Fruit fly (Drosophila melanogaster) whole organism, embryonic: ENCODE results near the gene CG7739.

Experiments
- Aef1 ChIP-seq: fragments of 200-800 bp; sonication (Bioruptor generic); IDR thresholded peaks from 3 replicates; pipeline ENCODE4 v1.3.6; 2022; ENCODE audit warnings: missing biosample characterization, missing genetic modification characterization
- Asciz ChIP-seq: fragments of 200-800 bp; sonication (Bioruptor generic); optimal IDR thresholded peaks from 2 replicates; lab custom pipeline; 2017; ENCODE audit warnings: missing biosample characterization, mild to moderate bottlenecking, missing genetic modification characterization, missing genetic modification reagents
- BtbVII ChIP-seq: fragments of 200-800 bp; sonication (Bioruptor generic); optimal IDR thresholded peaks from 3 replicates; lab custom pipeline; 2017; ENCODE audit warnings: missing biosample characterization, mild to moderate bottlenecking, missing genetic modification characterization
- CG10431 ChIP-seq: fragments of 200-800 bp; sonication (Bioruptor generic); optimal IDR thresholded peaks from 3 replicates; lab custom pipeline; 2018; ENCODE audit warnings: missing biosample characterization, mild to moderate bottlenecking, missing genetic modification characterization
- CG10462 ChIP-seq: fragments of 200-800 bp; sonication (Bioruptor generic); optimal IDR thresholded peaks from 2 replicates; lab custom pipeline; 2016; ENCODE audit warnings: missing biosample characterization, missing genetic modification characterization
- CG10959 ChIP-seq: fragments of 200-800 bp; sonication (Bioruptor generic); IDR thresholded peaks from 2 replicates; pipeline ENCODE4 v1.3.6; 2022; ENCODE audit warnings: missing biosample characterization, missing genetic modification characterization
- CG11456 ChIP-seq: fragments of 200-800 bp; sonication (Bioruptor generic); IDR thresholded peaks from 3 replicates; pipeline ENCODE4 v1.3.6; 2022; ENCODE audit warnings: missing biosample characterization, missing genetic modification characterization
- CG1233 ChIP-seq: fragments of 200-800 bp; sonication (Bioruptor generic); optimal IDR thresholded peaks from 4 replicates; lab custom pipeline; 2018; ENCODE audit warnings: missing biosample characterization, mild to moderate bottlenecking, missing genetic modification characterization
- CG14441 ChIP-seq: fragments of 200-800 bp; sonication (Bioruptor generic); IDR thresholded peaks from 2 replicates; pipeline ENCODE4 v1.3.6; 2022; ENCODE audit warnings: missing biosample characterization, missing genetic modification characterization
- CG1529 ChIP-seq: fragments of 200-800 bp; sonication (Bioruptor generic); optimal IDR thresholded peaks from 3 replicates; lab custom pipeline; 2018; ENCODE audit warnings: missing biosample characterization, missing genetic modification characterization
- CG1603 ChIP-seq: fragments of 200-800 bp; sonication (Bioruptor generic); optimal IDR thresholded peaks from 2 replicates; lab custom pipeline; 2019; ENCODE audit warnings: missing biosample characterization, mild to moderate bottlenecking, missing genetic modification characterization, moderate library complexity
- CG1647 ChIP-seq: fragments of 200-800 bp; sonication (Bioruptor generic); optimal IDR thresholded peaks from 3 replicates; lab custom pipeline; 2016; ENCODE audit warnings: missing biosample characterization, missing genetic modification characterization
- CG17385 ChIP-seq: fragments of 200-800 bp; sonication (Bioruptor generic); optimal IDR thresholded peaks from 3 replicates; lab custom pipeline; 2018; ENCODE audit warnings: missing biosample characterization, mild to moderate bottlenecking, missing genetic modification characterization
- CG2116 ChIP-seq: fragments of 200-800 bp; sonication (Bioruptor generic); optimal IDR thresholded peaks from 3 replicates; lab custom pipeline; 2018; ENCODE audit warnings: missing biosample characterization, mild to moderate bottlenecking, missing genetic modification characterization
- CG30020 ChIP-seq: fragments of 200-800 bp; optimal IDR thresholded peaks from 2 replicates; lab custom pipeline; 2019; ENCODE audit warnings: missing biosample characterization, mild to moderate bottlenecking, missing genetic modification characterization, moderate library complexity
- CG32772 ChIP-seq: fragments of 200-800 bp; sonication (Bioruptor generic); IDR thresholded peaks from 2 replicates; pipeline ENCODE4 v1.3.6; 2022; ENCODE audit warnings: missing biosample characterization, missing genetic modification characterization
- CG34224 ChIP-seq: fragments of 200-800 bp; sonication (Bioruptor generic); IDR thresholded peaks from 3 replicates; pipeline ENCODE4 v1.3.6; 2022; ENCODE audit warnings: missing biosample characterization, missing genetic modification characterization; ENCODE audit not compliant: partially characterized antibody
- CG4328 ChIP-seq: fragments of 200-800 bp; sonication (Bioruptor generic); optimal IDR thresholded peaks from 3 replicates; lab custom pipeline; 2017; ENCODE audit warnings: missing biosample characterization, missing genetic modification reagents, missing genetic modification characterization
- CG5953 ChIP-seq: fragments of 200-800 bp; sonication (Bioruptor generic); IDR thresholded peaks from 2 replicates; pipeline ENCODE4 v1.3.6; 2022; ENCODE audit warnings: missing biosample characterization, missing genetic modification characterization
- CG6689 ChIP-seq: fragments of 200-800 bp; sonication (Bioruptor generic); IDR thresholded peaks from 2 replicates; pipeline ENCODE4 v1.3.6; 2022; ENCODE audit warnings: missing biosample characterization, missing genetic modification characterization
- CG7839 ChIP-seq: fragments of 200-800 bp; sonication (Bioruptor generic); optimal IDR thresholded peaks from 3 replicates; lab custom pipeline; 2018; ENCODE audit warnings: missing biosample characterization, mild to moderate bottlenecking, missing genetic modification characterization, moderate library complexity
- CG9727 ChIP-seq: fragments of 200-800 bp; sonication (Bioruptor generic); optimal IDR thresholded peaks from 3 replicates; lab custom pipeline; 2017; ENCODE audit warnings: missing biosample characterization, mild to moderate bottlenecking, missing genetic modification characterization
- CG9876 ChIP-seq: fragments of 200-800 bp; sonication (Bioruptor generic); optimal IDR thresholded peaks from 2 replicates; lab custom pipeline; 2016; ENCODE audit warnings: missing biosample characterization, missing genetic modification characterization
- CG9932 ChIP-seq: fragments of 200-800 bp; sonication (Bioruptor generic); IDR thresholded peaks from 2 replicates; pipeline ENCODE4 v1.3.6; 2022; ENCODE audit warnings: missing biosample characterization, missing genetic modification characterization
- Camta ChIP-seq: fragments of 200-800 bp; sonication (Bioruptor generic); optimal IDR thresholded peaks from 2 replicates; lab custom pipeline; 2016; ENCODE audit warnings: missing biosample characterization, missing genetic modification characterization
- D19B ChIP-seq: fragments of 200-800 bp; sonication (Bioruptor generic); optimal IDR thresholded peaks from 2 replicates; lab custom pipeline; 2017; ENCODE audit warnings: missing biosample characterization, mild to moderate bottlenecking, missing genetic modification characterization
- E2f1 ChIP-seq: fragments of 200-800 bp; sonication (Bioruptor generic); IDR thresholded peaks from 2 replicates; pipeline ENCODE4 v1.3.6; 2022; ENCODE audit warnings: missing biosample characterization, missing genetic modification characterization
- Fer3 ChIP-seq: fragments of 200-800 bp; sonication (Bioruptor generic); optimal IDR thresholded peaks from 2 replicates; lab custom pipeline; 2018; ENCODE audit warnings: missing biosample characterization, mild to moderate bottlenecking, missing genetic modification characterization, moderate library complexity
- HLH3B ChIP-seq: fragments of 200-800 bp; sonication (Bioruptor generic); IDR thresholded peaks from 2 replicates; pipeline ENCODE4 v1.3.6; 2022; ENCODE audit warnings: missing biosample characterization, missing genetic modification characterization
- Hsf ChIP-seq: fragments of 200-800 bp; sonication (Bioruptor generic); optimal IDR thresholded peaks from 3 replicates; lab custom pipeline; 2016; ENCODE audit warnings: missing biosample characterization, missing genetic modification characterization
- Med ChIP-seq: fragments of 200-800 bp; sonication (Bioruptor generic); peaks from one replicate; lab custom pipeline; 2016; ENCODE audit warnings: missing biosample characterization, missing genetic modification characterization, mild to moderate bottlenecking, inconsistent platforms, moderate library complexity
- Six4 ChIP-seq: fragments of 200-800 bp; sonication (Bioruptor generic); optimal IDR thresholded peaks from 2 replicates; lab custom pipeline; 2016; ENCODE audit warnings: missing biosample characterization, missing genetic modification characterization
- Sry-β ChIP-seq: fragments of 200-800 bp; sonication (Bioruptor generic); optimal IDR thresholded peaks from 2 replicates; lab custom pipeline; 2018; ENCODE audit warnings: missing biosample characterization, mild to moderate bottlenecking, missing genetic modification characterization, moderate library complexity
- Ssrp ChIP-seq: fragments of 200-800 bp; sonication (Bioruptor generic); optimal IDR thresholded peaks from 2 replicates; lab custom pipeline; 2018; ENCODE audit warnings: missing biosample characterization, mild to moderate bottlenecking, missing genetic modification characterization, moderate library complexity
- ap ChIP-seq: fragments of 200-800 bp; sonication (Bioruptor generic); IDR thresholded peaks from 2 replicates; pipeline ENCODE4 v1.3.6; 2022; ENCODE audit warnings: missing biosample characterization, missing genetic modification characterization
- bcd ChIP-seq: fragments of 200-800 bp; sonication (Bioruptor generic); optimal IDR thresholded peaks from 2 replicates; lab custom pipeline; 2017; ENCODE audit warnings: missing biosample characterization, mild to moderate bottlenecking, missing genetic modification characterization
- caup ChIP-seq: fragments of 200-800 bp; sonication (Bioruptor generic); optimal IDR thresholded peaks from 3 replicates; lab custom pipeline; 2017; ENCODE audit warnings: missing biosample characterization, mild to moderate bottlenecking, missing genetic modification characterization, moderate library complexity; ENCODE audit not compliant: severe bottlenecking
- chinmo ChIP-seq: fragments of 200-800 bp; sonication (Bioruptor generic); IDR thresholded peaks from 4 replicates; pipeline ENCODE4 v1.3.6; 2022; ENCODE audit warnings: missing biosample characterization, missing genetic modification characterization; ENCODE audit not compliant: partially characterized antibody
- ci ChIP-seq: fragments of 200-800 bp; sonication (Bioruptor generic); IDR thresholded peaks from 3 replicates; pipeline ENCODE4 v1.3.6; 2022; ENCODE audit warnings: missing biosample characterization, missing genetic modification characterization
- ewg ChIP-seq: fragments of 200-800 bp; sonication (Bioruptor generic); optimal IDR thresholded peaks from 3 replicates; lab custom pipeline; 2017; ENCODE audit warnings: mild to moderate bottlenecking, missing biosample characterization, missing genetic modification reagents, missing genetic modification characterization
- lbe ChIP-seq: fragments of 200-800 bp; sonication (Bioruptor generic); optimal IDR thresholded peaks from 2 replicates; lab custom pipeline; 2016; ENCODE audit warnings: missing biosample characterization, mild to moderate bottlenecking, missing genetic modification characterization
- p53 ChIP-seq: fragments of 200-800 bp; sonication (Bioruptor generic); optimal IDR thresholded peaks from 2 replicates; lab custom pipeline; 2016; ENCODE audit warnings: missing biosample characterization, missing genetic modification characterization
- peb ChIP-seq: fragments of 200-800 bp; sonication (Bioruptor generic); IDR thresholded peaks from 2 replicates; pipeline ENCODE4 v1.3.6; 2022; ENCODE audit warnings: missing biosample characterization, missing genetic modification characterization
- pfk ChIP-seq: fragments of 200-800 bp; sonication (Bioruptor generic); optimal IDR thresholded peaks from 2 replicates; lab custom pipeline; 2018; ENCODE audit warnings: missing biosample characterization, mild to moderate bottlenecking, missing genetic modification characterization, moderate library complexity
- ranshi ChIP-seq: fragments of 200-800 bp; sonication (Bioruptor generic); IDR thresholded peaks from 2 replicates; pipeline ENCODE4 v1.3.6; 2022; ENCODE audit warnings: missing biosample characterization, missing genetic modification characterization
- salm ChIP-seq: fragments of 200-800 bp; sonication (Bioruptor generic); optimal IDR thresholded peaks from 2 replicates; lab custom pipeline; 2018; ENCODE audit warnings: missing biosample characterization, mild to moderate bottlenecking, missing genetic modification characterization
- sna ChIP-seq: fragments of 200-800 bp; sonication (Bioruptor generic); IDR thresholded peaks from 2 replicates; pipeline ENCODE4 v1.3.6; 2022; ENCODE audit warnings: missing biosample characterization, missing genetic modification characterization; ENCODE audit not compliant: partially characterized antibody
- sr ChIP-seq: fragments of 200-800 bp; sonication (Bioruptor generic); IDR thresholded peaks from 3 replicates; pipeline ENCODE4 v1.3.6; 2022; ENCODE audit warnings: missing biosample characterization, missing genetic modification characterization
- vvl ChIP-seq: fragments of 200-800 bp; sonication (Bioruptor generic); IDR thresholded peaks from 2 replicates; pipeline ENCODE4 v1.3.6; 2022; ENCODE audit warnings: missing biosample characterization, missing genetic modification characterization
- wor ChIP-seq: fragments of 200-800 bp; sonication (Bioruptor generic); IDR thresholded peaks from 2 replicates; pipeline ENCODE4 v1.3.6; 2022; ENCODE audit warnings: missing biosample characterization, missing genetic modification characterization
- zfh1 ChIP-seq: fragments of 200-800 bp; sonication (Bioruptor generic); IDR thresholded peaks from 3 replicates; pipeline ENCODE4 v1.3.6; 2022; ENCODE audit warnings: missing biosample characterization, missing genetic modification characterization
- zfh2 ChIP-seq: fragments of 200-800 bp; sonication (Bioruptor generic); optimal IDR thresholded peaks from 2 replicates; lab custom pipeline; 2016; ENCODE audit warnings: missing biosample characterization, missing genetic modification characterization

CG7739 gene

DNA sequence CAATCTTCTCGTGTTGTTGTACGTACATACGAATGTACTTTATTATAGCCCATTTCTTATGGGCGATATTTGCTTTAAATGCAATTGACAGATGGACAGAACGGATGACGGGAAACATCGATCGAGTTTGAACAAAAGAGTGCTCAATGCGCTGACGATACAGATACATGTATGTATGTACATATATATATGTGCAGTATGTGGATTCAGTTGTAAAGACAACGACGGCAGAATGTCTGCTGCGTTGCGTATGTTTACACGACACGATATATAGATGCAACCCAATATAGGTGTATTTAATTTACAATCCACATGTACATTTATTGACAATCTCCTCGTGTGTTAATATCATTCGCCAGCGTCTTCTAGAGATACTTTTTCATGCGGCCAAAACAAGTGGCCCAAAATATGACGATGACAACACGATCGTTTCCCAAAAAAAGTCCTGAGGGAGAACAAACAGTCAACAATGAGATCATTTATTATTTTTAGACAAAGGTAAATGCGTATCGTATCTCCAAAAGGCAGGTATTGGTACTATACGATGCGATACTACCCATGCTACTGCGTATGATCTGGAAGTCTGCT lies 32.1 kb downstream of the CG7739 start (continued):
- no peak for TF ChIP-seq wor (GFP tag; lab: Robert Waterston, UW)
- TF ChIP-seq lbe, result peak; percentile 12
- TF ChIP-seq zfh2, result no peak
- TF ChIP-seq Sry-β (GFP tag; lab: Kevin White, UChicago), result peak; percentile 3
- no peak for TF ChIP-seq CG32772
- TF ChIP-seq chinmo, result no peak
- TF ChIP-seq zfh1 (GFP tag; lab: Robert Waterston, UW), result no peak
- TF ChIP-seq salm (tag; lab: Kevin White, UChicago), result no peak
- no peak for TF ChIP-seq CG14441
- TF ChIP-seq ewg (GFP tag; lab: Kevin White, UChicago), result no peak
- no peak for TF ChIP-seq CG11456 (GFP tag; lab: Robert Waterston, UW)
- TF ChIP-seq pfk (GFP tag; lab: Kevin White, UChicago), result no peak
- TF ChIP-seq bcd, result no peak
- TF ChIP-seq Six4 (GFP tag; lab: Kevin White, UChicago), result no peak
- no peak for TF ChIP-seq p53
- TF ChIP-seq ci, result peak; percentile 43; the same call in 1 of the 3 replicates
- no peak for TF ChIP-seq CG9876 (GFP tag; lab: Kevin White, UChicago)
- no peak for TF ChIP-seq BtbVII
- no peak for TF ChIP-seq ap (GFP tag; lab: Robert Waterston, UW)
- no peak for TF ChIP-seq Camta
- no peak for TF ChIP-seq CG9932 (GFP tag; lab: Robert Waterston, UW)
- no peak for TF ChIP-seq CG9727 (GFP tag; lab: Kevin White, UChicago)
- TF ChIP-seq CG5953 (GFP tag; lab: Robert Waterston, UW), result no peak
- peak; percentile 29 for TF ChIP-seq CG4328
- TF ChIP-seq ranshi (GFP tag; lab: Robert Waterston, UW), result no peak
- no peak for TF ChIP-seq Aef1 (GFP tag; lab: Robert Waterston, UW)
- no peak for TF ChIP-seq CG2116
- no peak for TF ChIP-seq peb (GFP tag; lab: Robert Waterston, UW)
- no peak for TF ChIP-seq E2f1 (GFP tag; lab: Robert Waterston, UW)
- TF ChIP-seq CG10959, result no peak
- peak; percentile 28 for TF ChIP-seq CG1603 (tag; lab: Kevin White, UChicago)
- TF ChIP-seq Fer3 (tag; lab: Kevin White, UChicago), result no peak
- no peak for TF ChIP-seq CG10462 (GFP tag; lab: Kevin White, UChicago)
- no peak for TF ChIP-seq CG10431 (GFP tag; lab: Kevin White, UChicago)
- TF ChIP-seq CG34224 (GFP tag; lab: Robert Waterston, UW), result no peak
- peak; percentile 36 for TF ChIP-seq Med (GFP tag; lab: Kevin White, UChicago)
- TF ChIP-seq Ssrp (tag; lab: Kevin White, UChicago), result no peak
- TF ChIP-seq sr, result no peak
- TF ChIP-seq D19B, result no peak
- no peak for TF ChIP-seq CG1233 (GFP tag; lab: Kevin White, UChicago)
- TF ChIP-seq Hsf (GFP tag; lab: Kevin White, UChicago), result no peak
- no peak for TF ChIP-seq HLH3B (GFP tag; lab: Robert Waterston, UW)
- TF ChIP-seq sna (GFP tag; lab: Robert Waterston, UW), result no peak
- TF ChIP-seq CG7839 (tag; lab: Kevin White, UChicago), result no peak
- TF ChIP-seq vvl, result no peak
- peak; percentile 43 for TF ChIP-seq Asciz (GFP tag; lab: Kevin White, UChicago)
- TF ChIP-seq CG1647 (GFP tag; lab: Kevin White, UChicago), result no peak
- TF ChIP-seq CG1529 (GFP tag; lab: Kevin White, UChicago), result no peak
- TF ChIP-seq CG30020 (tag; lab: Kevin White, UChicago), result no peak
- no peak for TF ChIP-seq caup
- no peak for TF ChIP-seq CG17385 (GFP tag; lab: Kevin White, UChicago)
- TF ChIP-seq CG6689, result no peak
